Worm (Caenorhabditis elegans) whole organism, L4/young adult: ENCODE measurements around the gene pgp-7.

Source experiments
- W03F9.2 ChIP-seq: fragments of 150-350 bp; optimal IDR thresholded peaks from 2 replicates; lab custom pipeline; 2014; ENCODE audit warnings: missing biosample characterization, missing genetic modification characterization
- dao-5 ChIP-seq: sonication (generic microtip); optimal IDR thresholded peaks from 2 replicates; lab custom pipeline; 2016; ENCODE audit warnings: missing genotype, missing genetic modification characterization, moderate library complexity, missing compliant biosample characterization
- him-1 ChIP-seq: sonication (generic microtip); optimal IDR thresholded peaks from 2 replicates; lab custom pipeline; 2016; ENCODE audit warnings: missing genotype, missing genetic modification reagents, missing genetic modification characterization, missing compliant biosample characterization

pgp-7 gene

ce11 chrX:10896498-10896897 lies 26.5 kb upstream of the pgp-7 start, which contains the start of gene haly-1:
Gene haly-1, minus strand, starts transcription at chrX:10896598.
- TF ChIP-seq dao-5 (tag; lab: Kevin White, UChicago): no peak
- no peak for TF ChIP-seq him-1 (tag; lab: Kevin White, UChicago)
- TF ChIP-seq W03F9.2 (tag; lab: Kevin White, UChicago): no peak

- TF ChIP-seq W03F9.2 (tag; lab: Kevin White, UChicago) (no peak), him-1 (tag; lab: Kevin White, UChicago) (no peak)
These were observed 21.9 kb upstream of the pgp-7 start, which contains the start of gene F47B10.3 for ce11 chrX:10891890-10892289. Gene F47B10.3, plus strand, starts transcription at chrX:10892190.

- TF ChIP-seq W03F9.2 (tag; lab: Kevin White, UChicago) (no peak), him-1 (tag; lab: Kevin White, UChicago) (no peak), dao-5 (tag; lab: Kevin White, UChicago) (no peak)
These were observed 20.9 kb upstream of the pgp-7 start, which contains the start of gene F47B10.4 for ce11 chrX:10890965-10891364. Gene F47B10.4, plus strand, starts transcription at chrX:10891265.

- no peak for TF ChIP-seq him-1 (tag; lab: Kevin White, UChicago)
These were observed 20.4 kb upstream of the pgp-7 start, which contains the start of gene F47B10.5 for ce11 chrX:10890456-10890855. Gene F47B10.5, minus strand, starts transcription at chrX:10890556.

ce11 chrX:10888201-10888600 lies 18.2 kb upstream of the pgp-7 start, which contains the start of gene F47B10.6:
Gene F47B10.6, plus strand, starts transcription at chrX:10888501.
- TF ChIP-seq dao-5 (tag; lab: Kevin White, UChicago): no peak
- no peak for TF ChIP-seq W03F9.2 (tag; lab: Kevin White, UChicago)
- TF ChIP-seq him-1 (tag; lab: Kevin White, UChicago): no peak

- TF ChIP-seq him-1 (tag; lab: Kevin White, UChicago) (no peak), dao-5 (tag; lab: Kevin White, UChicago) (no peak), W03F9.2 (tag; lab: Kevin White, UChicago) (no peak)
These were observed 15.8 kb upstream of the pgp-7 start, which contains the start of gene T21E8.5 for ce11 chrX:10885872-10886271. Gene T21E8.5, plus strand, starts transcription at chrX:10886172.

- TF ChIP-seq W03F9.2 (tag; lab: Kevin White, UChicago) (no peak), him-1 (tag; lab: Kevin White, UChicago) (no peak), dao-5 (tag; lab: Kevin White, UChicago) (no peak)
These were observed 13.2 kb upstream of the pgp-7 start, which contains the start of gene T21E8.7 for ce11 chrX:10883203-10883602. Gene T21E8.7, plus strand, starts transcription at chrX:10883503.

ce11 chrX:10881984-10882383 lies 11.9 kb upstream of the pgp-7 start, which contains the start of gene T21E8.6:
Gene T21E8.6, plus strand, starts transcription at chrX:10882284.
- no peak for TF ChIP-seq W03F9.2 (tag; lab: Kevin White, UChicago)

- TF ChIP-seq dao-5 (tag; lab: Kevin White, UChicago) (no peak), W03F9.2 (tag; lab: Kevin White, UChicago) (no peak), him-1 (tag; lab: Kevin White, UChicago) (no peak)
These were observed 10.5 kb upstream of the pgp-7 start, which contains the start of gene T21E8.4 for ce11 chrX:10880509-10880908. Gene T21E8.4, plus strand, starts transcription at chrX:10880809.

ce11 chrX:10877138-10877743 lies 7.2 kb upstream of the pgp-7 start, which contains the start of gene pgp-6:
Gene pgp-6, minus strand, starts transcription at chrX:10877425.
- TF ChIP-seq him-1 (tag; lab: Kevin White, UChicago): no peak
- TF ChIP-seq dao-5 (tag; lab: Kevin White, UChicago): no peak
- TF ChIP-seq W03F9.2 (tag; lab: Kevin White, UChicago): no peak

- no peak for TF ChIP-seq W03F9.2 (tag; lab: Kevin White, UChicago)
- no peak for TF ChIP-seq him-1 (tag; lab: Kevin White, UChicago)
- no peak for TF ChIP-seq dao-5 (tag; lab: Kevin White, UChicago)
These were observed 5.7 kb downstream of the pgp-7 start, which contains the start of gene pgp-8 for ce11 chrX:10864322-10864721. Gene pgp-8, minus strand, starts transcription at chrX:10864422.

ce11 chrX:10862582-10862981 lies 7.5 kb downstream of the pgp-7 start:
- no peak for TF ChIP-seq him-1 (tag; lab: Kevin White, UChicago)
- TF ChIP-seq dao-5 (tag; lab: Kevin White, UChicago): no peak

ce11 chrX:10861673-10862072 lies 8.4 kb downstream of the pgp-7 start:
- TF ChIP-seq dao-5 (tag; lab: Kevin White, UChicago): no peak
- no peak for TF ChIP-seq him-1 (tag; lab: Kevin White, UChicago)
- no peak for TF ChIP-seq W03F9.2 (tag; lab: Kevin White, UChicago)

- TF ChIP-seq him-1 (tag; lab: Kevin White, UChicago): no peak
- TF ChIP-seq dao-5 (tag; lab: Kevin White, UChicago): no peak
- no peak for TF ChIP-seq W03F9.2 (tag; lab: Kevin White, UChicago)
These were observed 10.4 kb downstream of the pgp-7 start for ce11 chrX:10859622-10860021.
